Worm (Caenorhabditis elegans) whole organism, young adult: ENCODE data around the gene T27A8.2.

Experiments
- C06A6.2 ChIP-seq: fragments of 200-800 bp; sonication (Bioruptor generic); conservative IDR thresholded peaks from 2 replicates; pipeline ENCODE4 v1.3.6; 2022; ENCODE audit warnings: missing genetic modification characterization, missing compliant biosample characterization
- D2030.7 ChIP-seq: fragments of 200-800 bp; sonication (Bioruptor generic); IDR thresholded peaks from 2 replicates; pipeline ENCODE4 v1.3.6; 2022; ENCODE audit warnings: missing genetic modification reagents, missing genetic modification characterization, missing compliant biosample characterization
- F23B12.7 ChIP-seq: sonication (generic microtip); optimal IDR thresholded peaks from 2 replicates; lab custom pipeline; 2017; ENCODE audit warnings: missing genetic modification characterization, mild to moderate bottlenecking, missing compliant biosample characterization, antibody characterized with exemption, moderate library complexity; ENCODE audit not compliant: insufficient read depth
- F37B4.10 ChIP-seq: fragments of 200-800 bp; sonication (Bioruptor generic); IDR thresholded peaks from 2 replicates; pipeline ENCODE4 v1.3.6; 2022; ENCODE audit warnings: missing genetic modification characterization, missing compliant biosample characterization
- Y56A3A.18 ChIP-seq: fragments of 200-800 bp; sonication (Bioruptor generic); IDR thresholded peaks from 2 replicates; pipeline ENCODE4 v1.3.6; 2022; ENCODE audit warnings: missing genetic modification reagents, missing genetic modification characterization, missing compliant biosample characterization
- ama-1 ChIP-seq, 3 experiments: fragments of 150-350 bp in 1 of 3; sonication (generic microtip) in 2 of 3; optimal IDR thresholded peaks; 2 replicates each; lab custom pipeline; 2014 to 2018; ENCODE audit warnings: missing biosample characterization in 2 of 3, missing genetic modification characterization in 2 of 3, missing genetic modification reagents in 2 of 3
- aptf-2 ChIP-seq: fragments of 200-800 bp; sonication (Bioruptor generic); conservative IDR thresholded peaks from 2 replicates; pipeline ENCODE4 v1.3.6; 2022; ENCODE audit warnings: missing genetic modification reagents, missing genetic modification characterization, missing compliant biosample characterization
- attf-3 ChIP-seq: fragments of 200-800 bp; sonication (Bioruptor generic); conservative IDR thresholded peaks from 2 replicates; pipeline ENCODE4 v1.3.6; 2022; ENCODE audit warnings: missing genetic modification reagents, missing genetic modification characterization, missing compliant biosample characterization
- ccch-3 ChIP-seq: fragments of 200-800 bp; sonication (Bioruptor generic); optimal IDR thresholded peaks from 2 replicates; lab custom pipeline; 2018; ENCODE audit warnings: mild to moderate bottlenecking, missing genetic modification characterization, missing compliant biosample characterization
- cebp-1 ChIP-seq, 2 experiments: fragments of 200-800 bp in 1 of 2; sonication (Bioruptor generic) in 1 of 2; sonication (generic microtip) in 1 of 2; IDR thresholded peaks in 1 of 2; optimal IDR thresholded peaks in 1 of 2; 2 replicates each; pipeline versions ENCODE4 v1.3.6 to Lab custom; 2017 to 2022; ENCODE audit warnings: missing compliant biosample characterization in 2 of 2, missing genetic modification characterization in 2 of 2, mild to moderate bottlenecking in 1 of 2, missing genetic modification reagents in 1 of 2, moderate library complexity in 1 of 2
- ceh-91 ChIP-seq: fragments of 200-800 bp; sonication (Bioruptor generic); IDR thresholded peaks from 2 replicates; pipeline ENCODE4 v1.3.6; 2022; ENCODE audit warnings: missing genetic modification reagents, missing genetic modification characterization, missing compliant biosample characterization
- chd-7 ChIP-seq: sonication (generic microtip); optimal IDR thresholded peaks from 2 replicates; lab custom pipeline; 2016; ENCODE audit warnings: mild to moderate bottlenecking, missing genetic modification characterization, moderate library complexity, missing compliant biosample characterization
- efl-1 ChIP-seq: fragments of 150-350 bp; optimal IDR thresholded peaks from 2 replicates; lab custom pipeline; 2014; ENCODE audit warnings: missing biosample characterization, missing genetic modification reagents, missing genetic modification characterization
- egl-18 ChIP-seq: fragments of 200-800 bp; sonication (Bioruptor generic); IDR thresholded peaks from 2 replicates; pipeline ENCODE4 v1.3.6; 2022; ENCODE audit warnings: missing genetic modification reagents, missing genetic modification characterization, missing compliant biosample characterization
- egrh-3 ChIP-seq: fragments of 200-800 bp; sonication (Bioruptor generic); IDR thresholded peaks from 2 replicates; pipeline ENCODE4 v1.3.6; 2022; ENCODE audit warnings: missing genetic modification reagents, missing genetic modification characterization, missing compliant biosample characterization
- him-1 ChIP-seq: sonication (generic microtip); optimal IDR thresholded peaks from 2 replicates; lab custom pipeline; 2016; ENCODE audit warnings: missing genotype, missing genetic modification reagents, missing genetic modification characterization, missing compliant biosample characterization
- hsf-1 ChIP-seq: fragments of 200-800 bp; sonication (Bioruptor generic); IDR thresholded peaks from 2 replicates; pipeline ENCODE4 v1.3.6; 2022; ENCODE audit warnings: missing genetic modification reagents, missing genetic modification characterization, missing compliant biosample characterization
- lin-35 ChIP-seq, 3 experiments: fragments of 150-350 bp in 2 of 3; sonication (generic microtip) in 1 of 3; optimal IDR thresholded peaks; 2 replicates each; lab custom pipeline; 2014 to 2018; ENCODE audit warnings: missing biosample characterization in 3 of 3, missing genetic modification characterization in 3 of 3, missing genetic modification reagents in 3 of 3
- lin-54 ChIP-seq: fragments of 200-800 bp; sonication (Bioruptor generic); optimal IDR thresholded peaks from 2 replicates; lab custom pipeline; 2018; ENCODE audit warnings: mild to moderate bottlenecking, missing genetic modification characterization, missing compliant biosample characterization
- lir-1 ChIP-seq: fragments of 200-800 bp; sonication (Bioruptor generic); conservative IDR thresholded peaks from 2 replicates; pipeline ENCODE4 v1.3.6; 2022; ENCODE audit warnings: missing genetic modification reagents, missing genetic modification characterization, missing compliant biosample characterization
- madf-10 ChIP-seq: sonication (generic microtip); optimal IDR thresholded peaks from 2 replicates; lab custom pipeline; 2016; ENCODE audit warnings: mild to moderate bottlenecking, missing genetic modification characterization, missing compliant biosample characterization
- madf-8 ChIP-seq: fragments of 200-800 bp; sonication (Bioruptor generic); conservative IDR thresholded peaks from 2 replicates; pipeline ENCODE4 v1.3.6; 2022; ENCODE audit warnings: missing genetic modification reagents, missing genetic modification characterization, missing compliant biosample characterization
- nfya-1 ChIP-seq: sonication (generic microtip); optimal IDR thresholded peaks from 2 replicates; lab custom pipeline; 2017; ENCODE audit warnings: antibody characterized with exemption, missing compliant biosample characterization, missing genetic modification characterization, borderline replicate concordance; ENCODE audit not compliant: insufficient read depth
- pbrm-1 ChIP-seq: fragments of 200-800 bp; sonication (Bioruptor generic); IDR thresholded peaks from 2 replicates; pipeline ENCODE4 v1.3.6; 2022; ENCODE audit warnings: missing genetic modification reagents, missing genetic modification characterization, missing compliant biosample characterization
- pha-4 ChIP-seq: fragments of 150-350 bp; sonication (generic microtip); optimal IDR thresholded peaks from 2 replicates; lab custom pipeline; 2014; ENCODE audit warnings: missing biosample characterization, missing genetic modification reagents, missing genetic modification characterization
- rpc-1 ChIP-seq, 2 experiments: fragments of 150-350 bp in 1 of 2; sonication (generic microtip) in 1 of 2; optimal IDR thresholded peaks; 2 replicates each; lab custom pipeline; 2014 to 2018; ENCODE audit warnings: missing biosample characterization in 1 of 2, missing genetic modification characterization in 1 of 2, missing genetic modification reagents in 1 of 2, missing genotype in 1 of 2
- sea-2 ChIP-seq: fragments of 200-800 bp; sonication (Bioruptor generic); IDR thresholded peaks from 2 replicates; pipeline ENCODE4 v1.3.6; 2022; ENCODE audit warnings: missing genetic modification characterization, missing compliant biosample characterization
- somi-1 ChIP-seq: fragments of 200-800 bp; sonication (Bioruptor generic); optimal IDR thresholded peaks from 2 replicates; lab custom pipeline; 2018; ENCODE audit warnings: mild to moderate bottlenecking, missing genetic modification characterization, missing compliant biosample characterization
- tbp1 ChIP-seq: fragments of 200-800 bp; sonication (Bioruptor generic); optimal IDR thresholded peaks from 2 replicates; lab custom pipeline; 2018; ENCODE audit warnings: mild to moderate bottlenecking, missing genetic modification characterization, missing compliant biosample characterization
- unc-62 ChIP-seq: fragments of 150-350 bp; optimal IDR thresholded peaks from 2 replicates; lab custom pipeline; 2014; ENCODE audit warnings: missing biosample characterization, missing genetic modification reagents, missing genetic modification characterization
- xnd-1 ChIP-seq: sonication (generic microtip); optimal IDR thresholded peaks from 2 replicates; lab custom pipeline; 2016; ENCODE audit warnings: missing genotype, missing genetic modification reagents, missing genetic modification characterization, missing compliant biosample characterization
- ztf-18 ChIP-seq: sonication (generic microtip); optimal IDR thresholded peaks from 2 replicates; lab custom pipeline; 2016; ENCODE audit warnings: missing genotype, mild to moderate bottlenecking, missing genetic modification characterization, missing compliant biosample characterization
- ztf-25 ChIP-seq: fragments of 200-800 bp; sonication (Bioruptor generic); IDR thresholded peaks from 2 replicates; pipeline ENCODE4 v1.3.6; 2022; ENCODE audit warnings: missing genetic modification reagents, missing genetic modification characterization, missing compliant biosample characterization
- ztf-28 ChIP-seq: fragments of 200-800 bp; sonication (Bioruptor generic); IDR thresholded peaks from 2 replicates; pipeline ENCODE4 v1.3.6; 2022; ENCODE audit warnings: missing genetic modification reagents, missing genetic modification characterization, missing compliant biosample characterization
- ztf-3 ChIP-seq: fragments of 200-800 bp; sonication (Bioruptor generic); optimal IDR thresholded peaks from 2 replicates; lab custom pipeline; 2018; ENCODE audit warnings: mild to moderate bottlenecking, missing genetic modification characterization, missing compliant biosample characterization

The T27A8.2 gene

ce11 chrX:16058845-16059244 lies at the start of gene T27A8.2:
Gene T27A8.2 (minus strand): TSS chrX:16058945.
- TF ChIP-seq hsf-1 (GFP tag; lab: Robert Waterston, UW) = no peak
- TF ChIP-seq efl-1 = no peak
- TF ChIP-seq aptf-2 (GFP tag; lab: Robert Waterston, UW) = no peak
- no peak for TF ChIP-seq F37B4.10 (GFP tag; lab: Robert Waterston, UW)

- TF ChIP-seq D2030.7 (GFP tag; lab: Robert Waterston, UW) (no peak), ztf-3 (GFP tag; lab: Kevin White, UChicago) (no peak), somi-1 (GFP tag; lab: Kevin White, UChicago) (no peak), chd-7 (no peak), lin-35 (GFP tag; optimal IDR thresholded peaks at IDR 0.05; lab: Kevin White, UChicago) (no peak), lin-54 (no peak), madf-8 (GFP tag; lab: Robert Waterston, UW) (no peak), madf-10 (tag; lab: Kevin White, UChicago) (no peak), pbrm-1 (GFP tag; lab: Robert Waterston, UW) (no peak), pha-4 (tag; lab: Kevin White, UChicago) (no peak), unc-62 (GFP tag; lab: Kevin White, UChicago) (no peak), rpc-1 (optimal IDR thresholded peaks at IDR 0.05; lab: Kevin White, UChicago) (no peak), rpc-1 (tag; optimal IDR thresholded peaks at IDR 0.05; lab: Kevin White, UChicago) (no peak), ccch-3 (GFP tag; lab: Kevin White, UChicago) (no peak), sea-2 (no peak), nfya-1 (no peak), Y56A3A.18 (GFP tag; lab: Robert Waterston, UW) (no peak), ama-1 (optimal IDR thresholded peaks at IDR 0.05; lab: Kevin White, UChicago) (no peak), ama-1 (GFP tag; optimal IDR thresholded peaks at IDR 0.05; lab: Kevin White, UChicago) (no peak)
Measured at ce11 chrX:16105863-16106262, 47.1 kb upstream of the T27A8.2 start.

ce11 chrX:16103396-16103795 lies 44.7 kb upstream of the T27A8.2 start, which contains the start of gene ZK1073.2:
Gene ZK1073.2 (plus strand): TSS chrX:16103696.
- TF ChIP-seq cebp-1 (GFP tag; IDR thresholded peaks at IDR 0.05; lab: Robert Waterston, UW) (no peak), cebp-1 (tag; optimal IDR thresholded peaks at IDR 0.05; lab: Kevin White, UChicago) (no peak), C06A6.2 (GFP tag; lab: Robert Waterston, UW) (no peak), ztf-28 (GFP tag; lab: Robert Waterston, UW) (no peak), rpc-1 (optimal IDR thresholded peaks at IDR 0.05; lab: Kevin White, UChicago) (no peak), rpc-1 (tag; optimal IDR thresholded peaks at IDR 0.05; lab: Kevin White, UChicago) (no peak), attf-3 (no peak), xnd-1 (tag; lab: Kevin White, UChicago) (no peak), nfya-1 (no peak), lir-1 (no peak), ztf-25 (GFP tag; lab: Robert Waterston, UW) (no peak), chd-7 (no peak), Y56A3A.18 (GFP tag; lab: Robert Waterston, UW) (no peak), ceh-91 (no peak), F23B12.7 (tag; lab: Kevin White, UChicago) (no peak), tbp1 (GFP tag; lab: Kevin White, UChicago) (no peak), egrh-3 (GFP tag; lab: Robert Waterston, UW) (no peak), lin-35 (GFP tag; optimal IDR thresholded peaks at IDR 0.05; lab: Kevin White, UChicago) (no peak), egl-18 (GFP tag; lab: Robert Waterston, UW) (no peak), ztf-18 (tag; lab: Kevin White, UChicago) (no peak), him-1 (tag; lab: Kevin White, UChicago) (no peak)
